Worm (Caenorhabditis elegans) whole organism, midembryonic: ENCODE measurements around the gene col-13.

Source experiments
- T22C8.4 ChIP-seq: fragments of 200-800 bp; sonication (Bioruptor generic); IDR thresholded peaks from 2 replicates; pipeline ENCODE4 v1.3.6; 2022; ENCODE audit warnings: missing genetic modification characterization, missing compliant biosample characterization
- cog-1 ChIP-seq: sonication (generic microtip); optimal IDR thresholded peaks from 2 replicates; lab custom pipeline; 2016; ENCODE audit warnings: missing genetic modification characterization, missing compliant biosample characterization
- flt-1 ChIP-seq: fragments of 200-800 bp; sonication (Bioruptor generic); IDR thresholded peaks from 2 replicates; pipeline ENCODE4 v1.3.6; 2022; ENCODE audit warnings: missing genetic modification characterization, missing compliant biosample characterization
- klf-2 ChIP-seq: fragments of 200-800 bp; sonication (Bioruptor generic); conservative IDR thresholded peaks from 2 replicates; pipeline ENCODE4 v1.3.6; 2022; ENCODE audit warnings: missing genetic modification reagents, missing genetic modification characterization, missing compliant biosample characterization
- med-1 ChIP-seq: sonication (generic microtip); optimal IDR thresholded peaks from 2 replicates; lab custom pipeline; 2017; ENCODE audit warnings: missing genetic modification characterization, mild to moderate bottlenecking, missing compliant biosample characterization, antibody characterized with exemption, missing genetic modification reagents; ENCODE audit not compliant: insufficient read depth
- ref-1 ChIP-seq: fragments of 200-800 bp; sonication (Bioruptor generic); conservative IDR thresholded peaks from 2 replicates; pipeline ENCODE4 v1.3.6; 2022; ENCODE audit warnings: missing genetic modification reagents, missing genetic modification characterization, missing compliant biosample characterization
- tab-1 ChIP-seq: fragments of 200-800 bp; sonication (Bioruptor generic); IDR thresholded peaks from 2 replicates; pipeline ENCODE4 v1.3.6; 2022; ENCODE audit warnings: missing genetic modification characterization, missing compliant biosample characterization
- ztf-23 ChIP-seq: fragments of 200-800 bp; sonication (Bioruptor generic); IDR thresholded peaks from 2 replicates; pipeline ENCODE4 v1.3.6; 2022; ENCODE audit warnings: missing genetic modification reagents, missing genetic modification characterization, missing compliant biosample characterization
- ztf-29 ChIP-seq: fragments of 200-800 bp; sonication (Bioruptor generic); IDR thresholded peaks from 2 replicates; pipeline ENCODE4 v1.3.6; 2022; ENCODE audit warnings: missing genetic modification reagents, missing genetic modification characterization, missing compliant biosample characterization

col-13 gene

DNA sequence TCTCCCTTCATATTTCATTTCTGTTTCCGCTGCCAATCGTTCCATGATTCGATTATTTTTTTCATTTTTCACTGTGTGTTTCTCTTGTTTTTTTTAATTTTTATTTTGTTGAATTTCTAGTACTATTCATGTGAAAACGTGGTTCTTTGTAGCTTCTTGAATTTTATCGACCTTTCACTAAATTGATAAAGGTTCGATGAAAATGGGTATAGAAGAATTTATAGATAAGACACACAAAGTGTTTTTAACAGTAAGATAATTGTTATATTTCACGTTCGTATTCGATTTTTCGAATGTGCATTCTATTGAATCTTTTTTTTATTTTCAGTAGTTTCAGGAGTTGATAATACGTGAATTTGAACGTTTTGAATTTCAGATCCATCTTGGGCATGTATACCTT lies 49.8 kb downstream of the col-13 start, which contains the start of gene ugt-49:
Gene ugt-49 (plus strand): TSS at position 371 of the 400 bp plus-strand sequence.
- TF ChIP-seq ztf-29, result no peak
- no peak for TF ChIP-seq klf-2 (GFP tag; lab: Robert Waterston, UW)
- no peak for TF ChIP-seq cog-1 (tag; lab: Kevin White, UChicago)
- TF ChIP-seq tab-1, result no peak

DNA sequence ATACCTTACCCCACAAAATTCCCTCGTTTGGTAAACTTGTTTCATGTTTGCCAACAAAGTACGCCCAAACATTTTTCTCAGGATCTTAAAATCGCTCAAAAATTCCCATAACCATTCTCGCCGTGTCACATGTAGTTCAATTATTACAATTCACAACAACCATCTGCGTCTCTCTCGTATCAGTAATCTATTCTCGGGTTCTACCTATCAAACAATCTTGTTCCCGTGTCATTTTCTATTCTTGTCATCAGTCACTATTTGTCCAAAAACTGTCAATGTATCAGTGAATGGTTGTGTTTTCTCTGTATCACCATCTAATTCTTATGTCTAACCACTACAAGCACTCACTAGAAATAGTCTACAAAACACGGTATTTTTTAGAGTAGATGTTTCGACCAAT lies 50.5 kb downstream of the col-13 start:
- TF ChIP-seq ref-1 (GFP tag; lab: Robert Waterston, UW), result no peak
- no peak for TF ChIP-seq klf-2 (GFP tag; lab: Robert Waterston, UW)
- no peak for TF ChIP-seq cog-1 (tag; lab: Kevin White, UChicago)
- TF ChIP-seq ztf-29, result no peak
- TF ChIP-seq ztf-23, result no peak
- no peak for TF ChIP-seq med-1 (GFP tag; lab: Kevin White, UChicago)
- TF ChIP-seq flt-1 (GFP tag; lab: Robert Waterston, UW), result no peak
- no peak for TF ChIP-seq T22C8.4 (GFP tag; lab: Robert Waterston, UW)
- TF ChIP-seq tab-1, result no peak
